Fruit fly (Drosophila melanogaster) whole organism, embryonic: Measurements from ENCODE around the gene P5CDh1.
A peak's percentile ranks its signal among the peaks of the same experiment; 100 is the strongest.

Source experiments
- Bteb2 ChIP-seq: fragments of 200-800 bp; sonication (Bioruptor generic); optimal IDR thresholded peaks from 2 replicates; lab custom pipeline; 2016; ENCODE audit warnings: missing biosample characterization, missing genetic modification characterization
- CG10543 ChIP-seq: fragments of 200-800 bp; sonication (Bioruptor generic); optimal IDR thresholded peaks from 3 replicates; lab custom pipeline; 2017; ENCODE audit warnings: missing biosample characterization, mild to moderate bottlenecking, missing genetic modification characterization, moderate library complexity
- CG11456 ChIP-seq: fragments of 200-800 bp; sonication (Bioruptor generic); IDR thresholded peaks from 3 replicates; pipeline ENCODE4 v1.3.6; 2022; ENCODE audit warnings: missing biosample characterization, missing genetic modification characterization
- CG11723 ChIP-seq: fragments of 200-800 bp; sonication (Bioruptor generic); optimal IDR thresholded peaks from 2 replicates; lab custom pipeline; 2017; ENCODE audit warnings: missing biosample characterization, mild to moderate bottlenecking, missing genetic modification characterization
- CG12659 ChIP-seq: fragments of 200-800 bp; sonication (Bioruptor generic); optimal IDR thresholded peaks from 3 replicates; lab custom pipeline; 2017; ENCODE audit warnings: mild to moderate bottlenecking, missing biosample characterization, missing genetic modification reagents, missing genetic modification characterization
- CG13123 ChIP-seq: fragments of 200-800 bp; sonication (Bioruptor generic); optimal IDR thresholded peaks from 2 replicates; lab custom pipeline; 2016; ENCODE audit warnings: missing biosample characterization, missing genetic modification characterization
- CG13775 ChIP-seq: fragments of 200-800 bp; sonication (Bioruptor generic); optimal IDR thresholded peaks from 3 replicates; lab custom pipeline; 2017; ENCODE audit warnings: missing biosample characterization, mild to moderate bottlenecking, missing genetic modification characterization
- CG15479 ChIP-seq: fragments of 200-800 bp; sonication (Bioruptor generic); optimal IDR thresholded peaks from 3 replicates; lab custom pipeline; 2019; ENCODE audit warnings: missing biosample characterization, mild to moderate bottlenecking, missing genetic modification characterization, moderate library complexity
- CG17385 ChIP-seq: fragments of 200-800 bp; sonication (Bioruptor generic); optimal IDR thresholded peaks from 3 replicates; lab custom pipeline; 2018; ENCODE audit warnings: missing biosample characterization, mild to moderate bottlenecking, missing genetic modification characterization
- CG1792 ChIP-seq: fragments of 200-800 bp; sonication (Bioruptor generic); optimal IDR thresholded peaks from 2 replicates; lab custom pipeline; 2016; ENCODE audit warnings: missing biosample characterization, missing genetic modification characterization
- CG2199 ChIP-seq: fragments of 200-800 bp; sonication (Bioruptor generic); IDR thresholded peaks from 3 replicates; pipeline ENCODE4 v1.3.6; 2022; ENCODE audit warnings: missing biosample characterization, missing genetic modification characterization
- CG31224 ChIP-seq: fragments of 200-800 bp; sonication (Bioruptor generic); IDR thresholded peaks from 2 replicates; pipeline ENCODE4 v1.3.6; 2022; ENCODE audit warnings: missing biosample characterization, missing genetic modification characterization
- CG31388 ChIP-seq: fragments of 200-800 bp; sonication (Bioruptor generic); optimal IDR thresholded peaks from 2 replicates; lab custom pipeline; 2016; ENCODE audit warnings: missing biosample characterization, missing genetic modification characterization
- CG3847 ChIP-seq: fragments of 200-800 bp; sonication (Bioruptor generic); IDR thresholded peaks from 2 replicates; pipeline ENCODE4 v1.3.6; 2022; ENCODE audit warnings: missing biosample characterization, missing genetic modification characterization
- CG42726 ChIP-seq: fragments of 200-800 bp; sonication (Bioruptor generic); IDR thresholded peaks from 2 replicates; pipeline ENCODE4 v1.3.6; 2022; ENCODE audit warnings: missing biosample characterization, missing genetic modification characterization; ENCODE audit not compliant: partially characterized antibody
- CG4707 ChIP-seq: fragments of 200-800 bp; sonication (Bioruptor generic); optimal IDR thresholded peaks from 2 replicates; lab custom pipeline; 2018; ENCODE audit warnings: missing biosample characterization, mild to moderate bottlenecking, missing genetic modification characterization, moderate library complexity
- CG4854 ChIP-seq: fragments of 200-800 bp; sonication (Bioruptor generic); optimal IDR thresholded peaks from 2 replicates; lab custom pipeline; 2016; ENCODE audit warnings: missing biosample characterization, missing genetic modification characterization, inconsistent platforms
- CG5245 ChIP-seq: fragments of 200-800 bp; sonication (Bioruptor generic); optimal IDR thresholded peaks from 3 replicates; lab custom pipeline; 2016; ENCODE audit warnings: missing biosample characterization, missing genetic modification characterization
- CG6654 ChIP-seq: fragments of 200-800 bp; sonication (Bioruptor generic); optimal IDR thresholded peaks from 2 replicates; lab custom pipeline; 2017; ENCODE audit warnings: missing biosample characterization, mild to moderate bottlenecking, missing genetic modification characterization
- CG6683 ChIP-seq: fragments of 200-800 bp; sonication (Bioruptor generic); optimal IDR thresholded peaks from 2 replicates; lab custom pipeline; 2017; ENCODE audit warnings: missing biosample characterization, mild to moderate bottlenecking, missing genetic modification characterization, missing genetic modification reagents
- CG6689 ChIP-seq: fragments of 200-800 bp; sonication (Bioruptor generic); IDR thresholded peaks from 2 replicates; pipeline ENCODE4 v1.3.6; 2022; ENCODE audit warnings: missing biosample characterization, missing genetic modification characterization
- CG7271 ChIP-seq: fragments of 200-800 bp; sonication (Bioruptor generic); optimal IDR thresholded peaks from 2 replicates; lab custom pipeline; 2018; ENCODE audit warnings: missing biosample characterization, mild to moderate bottlenecking, missing genetic modification characterization, moderate library complexity
- CG7963 ChIP-seq: fragments of 200-800 bp; sonication (Bioruptor generic); IDR thresholded peaks from 3 replicates; pipeline ENCODE4 v1.3.6; 2022; ENCODE audit warnings: missing biosample characterization, missing genetic modification characterization; ENCODE audit not compliant: partially characterized antibody
- CG9609 ChIP-seq: fragments of 200-800 bp; sonication (Bioruptor generic); optimal IDR thresholded peaks from 3 replicates; lab custom pipeline; 2016; ENCODE audit warnings: missing biosample characterization, missing genetic modification characterization
- CrebB ChIP-seq: fragments of 200-800 bp; sonication (Bioruptor generic); optimal IDR thresholded peaks from 3 replicates; lab custom pipeline; 2018; ENCODE audit warnings: missing biosample characterization, mild to moderate bottlenecking, missing genetic modification characterization
- Doc2 ChIP-seq: fragments of 200-800 bp; sonication (Bioruptor generic); IDR thresholded peaks from 2 replicates; pipeline ENCODE4 v1.3.6; 2022; ENCODE audit warnings: missing biosample characterization, missing genetic modification characterization
- Lhr ChIP-seq: fragments of 200-800 bp; sonication (Bioruptor generic); optimal IDR thresholded peaks from 3 replicates; lab custom pipeline; 2017; ENCODE audit warnings: mild to moderate bottlenecking, missing biosample characterization, missing genetic modification reagents, missing genetic modification characterization
- br ChIP-seq: fragments of >200 bp; optimal IDR thresholded peaks from 2 replicates; lab custom pipeline; 2017
- cato ChIP-seq: fragments of 200-800 bp; sonication (Bioruptor generic); optimal IDR thresholded peaks from 2 replicates; lab custom pipeline; 2016; ENCODE audit warnings: missing biosample characterization, missing genetic modification characterization, borderline replicate concordance
- cwo ChIP-seq: fragments of 200-800 bp; sonication (Bioruptor generic); optimal IDR thresholded peaks from 3 replicates; lab custom pipeline; 2017; ENCODE audit warnings: missing biosample characterization, missing genetic modification characterization, mild to moderate bottlenecking, moderate library complexity, missing genetic modification reagents
- ems ChIP-seq: fragments of 200-800 bp; sonication (Bioruptor generic); optimal IDR thresholded peaks from 3 replicates; lab custom pipeline; 2016; ENCODE audit warnings: missing biosample characterization, missing genetic modification characterization
- fru ChIP-seq: fragments of >200 bp; optimal IDR thresholded peaks from 2 replicates; lab custom pipeline; 2017
- ftz-f1 ChIP-seq: fragments of 200-800 bp; sonication (Bioruptor generic); optimal IDR thresholded peaks from 2 replicates; lab custom pipeline; 2016; ENCODE audit warnings: missing biosample characterization, missing genetic modification characterization
- gsb ChIP-seq: fragments of 200-800 bp; sonication (Bioruptor generic); IDR thresholded peaks from 2 replicates; pipeline ENCODE4 v1.3.6; 2022; ENCODE audit warnings: missing biosample characterization, missing genetic modification characterization
- hkb ChIP-seq, 2 experiments: fragments of 200-800 bp in 1 of 2; fragments of >200 bp in 1 of 2; sonication (Bioruptor generic) in 1 of 2; IDR thresholded peaks in 1 of 2; optimal IDR thresholded peaks in 1 of 2; 2 replicates each; pipeline versions ENCODE4 v1.3.6 to Lab custom; 2017 to 2022; ENCODE audit warnings: missing biosample characterization in 1 of 2, missing genetic modification characterization in 1 of 2
- ind ChIP-seq: fragments of 200-800 bp; sonication (Bioruptor generic); optimal IDR thresholded peaks from 3 replicates; lab custom pipeline; 2016; ENCODE audit warnings: missing biosample characterization, missing genetic modification characterization
- jigr1 ChIP-seq: fragments of 200-800 bp; sonication (Bioruptor generic); IDR thresholded peaks from 3 replicates; pipeline ENCODE4 v1.3.6; 2022; ENCODE audit warnings: missing biosample characterization, missing genetic modification characterization
- klu ChIP-seq: fragments of 200-800 bp; sonication (Bioruptor generic); IDR thresholded peaks from 2 replicates; pipeline ENCODE4 v1.3.6; 2022; ENCODE audit warnings: missing biosample characterization, missing genetic modification characterization
- nerfin-2 ChIP-seq: fragments of 200-800 bp; sonication (Bioruptor generic); IDR thresholded peaks from 2 replicates; pipeline ENCODE4 v1.3.6; 2022; ENCODE audit warnings: missing biosample characterization, missing genetic modification characterization; ENCODE audit not compliant: partially characterized antibody
- otp ChIP-seq: fragments of 200-800 bp; sonication (Bioruptor generic); IDR thresholded peaks from 3 replicates; pipeline ENCODE4, ENCODE4 v1.3.6; 2022; ENCODE audit warnings: missing biosample characterization, missing genetic modification characterization
- pb ChIP-seq: fragments of 200-800 bp; sonication (Bioruptor generic); optimal IDR thresholded peaks from 3 replicates; lab custom pipeline; 2016; ENCODE audit warnings: missing biosample characterization, missing genetic modification characterization
- ranshi ChIP-seq: fragments of 200-800 bp; sonication (Bioruptor generic); IDR thresholded peaks from 2 replicates; pipeline ENCODE4 v1.3.6; 2022; ENCODE audit warnings: missing biosample characterization, missing genetic modification characterization
- sna ChIP-seq: fragments of 200-800 bp; sonication (Bioruptor generic); IDR thresholded peaks from 2 replicates; pipeline ENCODE4 v1.3.6; 2022; ENCODE audit warnings: missing biosample characterization, missing genetic modification characterization; ENCODE audit not compliant: partially characterized antibody
- tgo ChIP-seq: fragments of 200-800 bp; sonication (Bioruptor generic); IDR thresholded peaks from 3 replicates; pipeline ENCODE4 v1.3.6; 2022; ENCODE audit warnings: missing biosample characterization, missing genetic modification characterization
- tin ChIP-seq: fragments of 200-800 bp; sonication (Bioruptor generic); optimal IDR thresholded peaks from 3 replicates; lab custom pipeline; 2016; ENCODE audit warnings: missing biosample characterization, missing genetic modification characterization
- wor ChIP-seq: fragments of 200-800 bp; sonication (Bioruptor generic); IDR thresholded peaks from 2 replicates; pipeline ENCODE4 v1.3.6; 2022; ENCODE audit warnings: missing biosample characterization, missing genetic modification characterization
- zfh1 ChIP-seq: fragments of 200-800 bp; sonication (Bioruptor generic); IDR thresholded peaks from 3 replicates; pipeline ENCODE4 v1.3.6; 2022; ENCODE audit warnings: missing biosample characterization, missing genetic modification characterization
- zfh2 ChIP-seq: fragments of 200-800 bp; sonication (Bioruptor generic); optimal IDR thresholded peaks from 2 replicates; lab custom pipeline; 2016; ENCODE audit warnings: missing biosample characterization, missing genetic modification characterization

P5CDh1 gene

dm6 chr3L:21839720-21840641, 1.2 kb downstream of the P5CDh1 start (continued):
- TF ChIP-seq tgo (peak; percentile 93), CG7271 (tag; lab: Kevin White, UChicago) (peak; percentile 42), sna (GFP tag; lab: Robert Waterston, UW) (peak; percentile 44; the same call in 1 of the 2 replicates), ems (GFP tag; lab: Kevin White, UChicago) (peak; percentile 95), CrebB (tag; lab: Kevin White, UChicago) (peak; percentile 79), CG12659 (GFP tag; lab: Kevin White, UChicago) (peak; percentile 95), Lhr (GFP tag; lab: Kevin White, UChicago) (peak; percentile 63), cwo (GFP tag; lab: Kevin White, UChicago) (peak; percentile 99), hkb (optimal IDR thresholded peaks at IDR 0.05; lab: Kevin White, UChicago) (peak; percentile 1), hkb (GFP tag; IDR thresholded peaks at IDR 0.05; lab: Robert Waterston, UW) (peak; percentile 94), wor (GFP tag; lab: Robert Waterston, UW) (peak; percentile 85), CG2199 (GFP tag; lab: Robert Waterston, UW) (0 out of 3 replicates have a peak, but pooled peaks have one; percentile 50), CG6689 (GFP tag; lab: Robert Waterston, UW) (peak; percentile 95), CG13775 (GFP tag; lab: Kevin White, UChicago) (peak; percentile 92), CG31224 (peak; percentile 85), CG42726 (GFP tag; lab: Robert Waterston, UW) (no peak), CG10543 (peak; percentile 94), CG1792 (GFP tag; lab: Kevin White, UChicago) (peak; percentile 95), CG9609 (GFP tag; lab: Kevin White, UChicago) (peak; percentile 86), otp (GFP tag; lab: Robert Waterston, UW) (peak; percentile 86), cato (peak; percentile 80), gsb (GFP tag; lab: Robert Waterston, UW) (peak; percentile 91), CG3847 (GFP tag; lab: Robert Waterston, UW) (peak; percentile 88), CG13123 (GFP tag; lab: Kevin White, UChicago) (peak; percentile 70), CG17385 (peak; percentile 89), tin (GFP tag; lab: Kevin White, UChicago) (peak; percentile 92), pb (GFP tag; lab: Kevin White, UChicago) (peak; percentile 93), nerfin-2 (GFP tag; lab: Robert Waterston, UW) (peak; percentile 37; the same call in 1 of the 2 replicates), br (lab: Kevin White, UChicago) (no peak), CG11456 (GFP tag; lab: Robert Waterston, UW) (peak; percentile 92), CG4707 (GFP tag; lab: Kevin White, UChicago) (peak; percentile 93), ftz-f1 (GFP tag; lab: Kevin White, UChicago) (peak; percentile 63), Doc2 (GFP tag; lab: Robert Waterston, UW) (peak; percentile 54), CG6654 (GFP tag; lab: Kevin White, UChicago) (peak; percentile 84), CG5245 (peak; percentile 88), ranshi (GFP tag; lab: Robert Waterston, UW) (peak; percentile 90), CG31388 (peak; percentile 83), fru (lab: Kevin White, UChicago) (no peak), zfh2 (GFP tag; lab: Kevin White, UChicago) (peak; percentile 89), ind (GFP tag; lab: Kevin White, UChicago) (peak; percentile 94), CG4854 (GFP tag; lab: Kevin White, UChicago) (peak; percentile 91), CG6683 (GFP tag; lab: Kevin White, UChicago) (peak; percentile 85), jigr1 (GFP tag; lab: Robert Waterston, UW) (peak; percentile 89), CG7963 (GFP tag; lab: Robert Waterston, UW) (no peak), CG11723 (GFP tag; lab: Kevin White, UChicago) (peak; percentile 90), klu (GFP tag; lab: Robert Waterston, UW) (peak; percentile 78), zfh1 (peak; percentile 94), CG15479 (no peak), Bteb2 (GFP tag; lab: Kevin White, UChicago) (peak; percentile 85)
